ENCODE assay signal across 1 fruit fly cellular context in the genomic region with DNA sequence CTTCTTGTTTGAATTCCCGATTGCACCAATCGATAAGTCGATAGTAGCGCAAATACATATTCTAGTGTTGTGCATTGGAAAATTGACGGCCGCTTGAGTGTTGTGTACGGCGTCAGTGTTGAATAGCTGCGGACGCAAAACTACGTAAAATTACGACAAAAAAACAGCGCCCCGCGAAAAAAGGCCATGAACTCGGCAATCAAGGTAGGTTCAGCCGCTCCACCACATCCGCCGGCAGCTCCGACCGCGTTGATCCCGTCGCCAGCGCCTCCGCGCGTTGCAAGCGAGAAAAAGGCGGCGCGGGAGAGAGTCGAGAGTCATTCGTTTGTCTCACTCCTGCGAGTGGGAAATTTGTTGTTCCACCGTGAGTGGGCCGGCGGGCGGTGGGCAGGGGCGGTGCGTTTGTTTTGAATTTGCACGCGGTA.
TF ChIP-seq lines count a peak whose summit lies in the region.

A gene (plus strand): TSS at position 95 of the 425 bp plus-strand sequence.

TF ChIP-seq in whole organism, embryonic, 481 proteins besides CTCF, POLR2A, EP300 and RAD21 (continued from another document):
- no peak for TF ChIP-seq tio (GFP tag; optimal IDR thresholded peaks at IDR 0.05; lab: Kevin White, UChicago)
- TF ChIP-seq CG2116 (GFP tag; optimal IDR thresholded peaks at IDR 0.05; lab: Kevin White, UChicago) = peak; percentile 81
- TF ChIP-seq CG15601 (tag; optimal IDR thresholded peaks at IDR 0.05; lab: Kevin White, UChicago) = peak; percentile 41
- TF ChIP-seq ind (GFP tag; optimal IDR thresholded peaks at IDR 0.05; lab: Kevin White, UChicago) = peak; percentile 72
- no peak for TF ChIP-seq Hmx (GFP tag; optimal IDR thresholded peaks at IDR 0.05; lab: Kevin White, UChicago)
- TF ChIP-seq bsh (GFP tag; optimal IDR thresholded peaks at IDR 0.05; lab: Kevin White, UChicago) = peak in 1 of 2 experiments; percentile 41
- no peak for TF ChIP-seq Awh (GFP tag; IDR thresholded peaks at IDR 0.05; lab: Robert Waterston, UW)
- TF ChIP-seq gt (GFP tag; IDR thresholded peaks at IDR 0.05; lab: Robert Waterston, UW) = no peak
- no peak for TF ChIP-seq CG31365 (tag; optimal IDR thresholded peaks at IDR 0.05; lab: Kevin White, UChicago)
- peak; percentile 43 for TF ChIP-seq p53 (GFP tag; optimal IDR thresholded peaks at IDR 0.05; lab: Kevin White, UChicago)
- TF ChIP-seq abd-A (tag; optimal IDR thresholded peaks at IDR 0.05; lab: Kevin White, UChicago) = no peak
- TF ChIP-seq pita (GFP tag; optimal IDR thresholded peaks at IDR 0.05; lab: Kevin White, UChicago) = no peak
- TF ChIP-seq CG7556 (GFP tag; optimal IDR thresholded peaks at IDR 0.05; lab: Kevin White, UChicago) = peak; percentile 55
- TF ChIP-seq sens (GFP tag; lab: Kevin White, UChicago) = peak; percentile 93
- TF ChIP-seq Side (GFP tag; optimal IDR thresholded peaks at IDR 0.05; lab: Kevin White, UChicago) = peak; percentile 68
- TF ChIP-seq CG4707 (GFP tag; optimal IDR thresholded peaks at IDR 0.05; lab: Kevin White, UChicago) = no peak
- no peak for TF ChIP-seq GATAe (GFP tag; conservative IDR thresholded peaks at IDR 0.05; lab: Robert Waterston, UW)
- TF ChIP-seq sob (GFP tag; IDR thresholded peaks at IDR 0.05; lab: Robert Waterston, UW) = peak; percentile 86
- TF ChIP-seq Deaf1 (tag; optimal IDR thresholded peaks at IDR 0.05; lab: Kevin White, UChicago) = peak; percentile 13
- TF ChIP-seq CG11085 (GFP tag; IDR thresholded peaks at IDR 0.05; lab: Robert Waterston, UW) = peak; percentile 31; the same call in 1 of the 2 replicates
- no peak for TF ChIP-seq ap (GFP tag; IDR thresholded peaks at IDR 0.05; lab: Robert Waterston, UW)
- no peak for TF ChIP-seq cas (GFP tag; IDR thresholded peaks at IDR 0.05; lab: Robert Waterston, UW)
- TF ChIP-seq CG13775 (GFP tag; optimal IDR thresholded peaks at IDR 0.05; lab: Kevin White, UChicago) = peak; percentile 15
- TF ChIP-seq NK7.1 (GFP tag; optimal IDR thresholded peaks at IDR 0.05; lab: Kevin White, UChicago) = peak; percentile 42
- TF ChIP-seq tx (GFP tag; optimal IDR thresholded peaks at IDR 0.05; lab: Kevin White, UChicago) = peak; percentile 57
- TF ChIP-seq Lpt (GFP tag; optimal IDR thresholded peaks at IDR 0.05; lab: Kevin White, UChicago) = no peak
- peak; percentile 56 for TF ChIP-seq CG4820 (GFP tag; optimal IDR thresholded peaks at IDR 0.05; lab: Kevin White, UChicago)
- no peak for TF ChIP-seq TFAM (GFP tag; optimal IDR thresholded peaks at IDR 0.05; lab: Kevin White, UChicago)
- TF ChIP-seq pnt (GFP tag; optimal IDR thresholded peaks at IDR 0.05; lab: Kevin White, UChicago) = peak; percentile 49
- no peak for TF ChIP-seq croc (GFP tag; conservative IDR thresholded peaks at IDR 0.05; lab: Robert Waterston, UW)
- TF ChIP-seq CG3847 (GFP tag; IDR thresholded peaks at IDR 0.05; lab: Robert Waterston, UW) = peak; percentile 84
- peak; percentile 6 for TF ChIP-seq Hand (GFP tag; optimal IDR thresholded peaks at IDR 0.05; lab: Kevin White, UChicago)
- peak; percentile 79 for TF ChIP-seq Bteb2 (GFP tag; optimal IDR thresholded peaks at IDR 0.05; lab: Kevin White, UChicago)
- TF ChIP-seq gsb (GFP tag; IDR thresholded peaks at IDR 0.05; lab: Robert Waterston, UW) = no peak
- TF ChIP-seq Sin3A (optimal IDR thresholded peaks at IDR 0.05; lab: Kevin White, UChicago) = peak; percentile 59
- no peak for TF ChIP-seq Eip74EF (GFP tag; optimal IDR thresholded peaks at IDR 0.05; lab: Kevin White, UChicago)
- no peak for TF ChIP-seq oc (tag; optimal IDR thresholded peaks at IDR 0.05; lab: Kevin White, UChicago)
- no peak for TF ChIP-seq Nf-YB (GFP tag; optimal IDR thresholded peaks at IDR 0.05; lab: Kevin White, UChicago)
- TF ChIP-seq klu (GFP tag; IDR thresholded peaks at IDR 0.05; lab: Robert Waterston, UW) = 0 out of 2 replicates have a peak, but pooled peaks have one; percentile 17
- no peak for TF ChIP-seq Rx (GFP tag; IDR thresholded peaks at IDR 0.05; lab: Robert Waterston, UW)
- TF ChIP-seq ranshi (GFP tag; IDR thresholded peaks at IDR 0.05; lab: Robert Waterston, UW) = peak; percentile 30; the same call in 1 of the 2 replicates
- no peak for TF ChIP-seq CG10147 (GFP tag; optimal IDR thresholded peaks at IDR 0.05; lab: Kevin White, UChicago)
- no peak for TF ChIP-seq dan (GFP tag; IDR thresholded peaks at IDR 0.05; lab: Robert Waterston, UW)
- peak; percentile 85 for TF ChIP-seq mam (GFP tag; optimal IDR thresholded peaks at IDR 0.05; lab: Kevin White, UChicago)
- TF ChIP-seq chif (GFP tag; optimal IDR thresholded peaks at IDR 0.05; lab: Kevin White, UChicago) = peak; percentile 53 to 63
- no peak for TF ChIP-seq CG11695 (GFP tag; IDR thresholded peaks at IDR 0.05; lab: Robert Waterston, UW)
- TF ChIP-seq kni (GFP tag; optimal IDR thresholded peaks at IDR 0.05; lab: Kevin White, UChicago) = no peak
- TF ChIP-seq Camta (GFP tag; optimal IDR thresholded peaks at IDR 0.05; lab: Kevin White, UChicago) = peak; percentile 61
- no peak for TF ChIP-seq CG6765 (GFP tag; optimal IDR thresholded peaks at IDR 0.05; lab: Kevin White, UChicago)
- TF ChIP-seq CG7786 (GFP tag; optimal IDR thresholded peaks at IDR 0.05; lab: Kevin White, UChicago) = peak; percentile 78
- TF ChIP-seq CG6689 (GFP tag; IDR thresholded peaks at IDR 0.05; lab: Robert Waterston, UW) = no peak
- peak; percentile 50; the same call in 1 of the 2 replicates for TF ChIP-seq CG16779 (GFP tag; IDR thresholded peaks at IDR 0.05; lab: Robert Waterston, UW)
- TF ChIP-seq CG3838 (GFP tag; optimal IDR thresholded peaks at IDR 0.05; lab: Kevin White, UChicago) = peak; percentile 34
- no peak for TF ChIP-seq dati (GFP tag; IDR thresholded peaks at IDR 0.05; lab: Robert Waterston, UW)
- no peak for TF ChIP-seq CG18262 (tag; optimal IDR thresholded peaks at IDR 0.05; lab: Kevin White, UChicago)
- peak; percentile 11 for TF ChIP-seq Sry-β (GFP tag; optimal IDR thresholded peaks at IDR 0.05; lab: Kevin White, UChicago)
- peak; percentile 43 for TF ChIP-seq CG3995 (GFP tag; optimal IDR thresholded peaks at IDR 0.05; lab: Kevin White, UChicago)
- TF ChIP-seq fd64A (GFP tag; optimal IDR thresholded peaks at IDR 0.05; lab: Kevin White, UChicago) = no peak
